Fruit fly (Drosophila melanogaster) whole organism, embryonic: Measurements from ENCODE around the gene CG42718.

Source experiments
- br ChIP-seq: fragments of >200 bp; optimal IDR thresholded peaks from 2 replicates; lab custom pipeline; 2017
- kay ChIP-seq: fragments of 200-800 bp; sonication (Bioruptor generic); optimal IDR thresholded peaks from 2 replicates; lab custom pipeline; 2016; ENCODE audit warnings: missing biosample characterization, missing genetic modification characterization

DNA sequence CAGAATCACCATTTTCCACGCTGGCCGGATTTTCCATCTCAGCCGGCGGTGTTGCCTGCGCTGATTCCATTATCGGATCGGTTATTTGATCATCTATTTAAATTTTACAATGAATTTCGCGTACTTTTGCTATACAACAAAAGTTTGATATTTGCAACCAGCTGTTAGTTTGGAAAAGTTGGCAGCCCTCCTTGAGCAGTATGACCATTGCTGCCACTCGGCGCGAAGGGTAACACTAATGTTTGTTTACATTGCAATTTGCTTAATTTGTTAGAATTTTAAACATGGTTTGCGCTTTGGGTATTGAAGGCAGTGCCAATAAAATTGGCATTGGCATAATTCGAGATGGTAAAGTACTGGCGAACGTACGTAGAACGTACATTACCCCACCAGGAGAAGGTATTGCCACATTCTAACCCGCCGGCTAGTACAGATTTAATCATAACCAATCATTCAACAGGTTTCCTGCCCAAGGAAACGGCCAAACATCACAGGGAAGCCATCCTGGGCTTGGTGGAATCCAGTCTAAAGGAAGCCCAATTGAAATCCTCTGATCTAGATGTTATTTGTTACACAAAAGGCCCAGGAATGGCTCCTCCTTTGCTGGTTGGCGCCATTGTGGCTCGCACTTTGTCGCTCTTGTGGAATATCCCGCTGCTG lies 30.8 kb upstream of the CG42718 start, which contains the start of the genes Golgin104 and Tcs3:
- no peak for TF ChIP-seq br
- TF ChIP-seq kay (GFP tag; lab: Kevin White, UChicago), result no peak
